Worm (Caenorhabditis elegans): ENCODE measurements around the gene ZK1248.17.
"Not testable (repeated sequence)": the region's sequence is repeated elsewhere in the genome, so short reads cannot be mapped to it uniquely, and the experiment has no call there.

The ZK1248.17 gene

DNA sequence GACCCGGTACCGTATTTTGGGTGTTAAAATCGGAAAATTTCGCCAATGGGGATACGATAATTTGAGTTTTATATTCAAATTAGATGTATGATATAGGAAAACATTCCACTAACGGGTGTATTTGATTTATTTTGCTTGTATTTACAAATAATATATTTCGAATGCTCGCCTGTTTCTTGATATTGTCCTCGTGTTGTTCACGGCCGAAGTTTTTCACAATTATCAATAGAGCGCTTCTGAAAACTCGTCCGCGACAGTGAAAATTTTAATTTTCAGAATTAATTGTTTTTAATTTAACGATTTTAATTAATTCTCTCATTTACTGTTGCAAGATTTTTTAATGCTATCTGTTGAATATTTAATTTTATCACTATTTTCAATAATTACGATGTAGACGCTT lies 25.7 kb downstream of the ZK1248.17 start (continued):
- TF ChIP-seq nhr-90 (tag; optimal IDR thresholded peaks at IDR 0.05; ENCODE audit: poor library complexity) = peak; percentile 57
- TF ChIP-seq nhr-19 (GFP tag; conservative IDR thresholded peaks at IDR 0.05) = peak; percentile 16; the same call in 1 of the 2 replicates
- TF ChIP-seq elt-2 (tag; optimal IDR thresholded peaks at IDR 0.05) = peak; percentile 28
- TF ChIP-seq dpl-1 (GFP tag; optimal IDR thresholded peaks at IDR 0.05) = peak; percentile 32 to 73 (median 71)
- TF ChIP-seq xbp-1 (tag; optimal IDR thresholded peaks at IDR 0.05) = peak; percentile 41
- peak; percentile 77 for TF ChIP-seq lir-3 (tag; optimal IDR thresholded peaks at IDR 0.05; ENCODE audit: poor library complexity)
- TF ChIP-seq ama-1 (optimal IDR thresholded peaks at IDR 0.05) = no peak
- peak; percentile 65 for TF ChIP-seq lin-14 (GFP tag; optimal IDR thresholded peaks at IDR 0.05)
- TF ChIP-seq snpc-4 (tag; optimal IDR thresholded peaks at IDR 0.05) = no peak
- TF ChIP-seq efl-1 (optimal IDR thresholded peaks at IDR 0.05) = peak; percentile 76 to 77
- peak; percentile 69 to 96 for TF ChIP-seq efl-1 (GFP tag; optimal IDR thresholded peaks at IDR 0.05 in 1 of 2)
- TF ChIP-seq dsc-1 (tag; optimal IDR thresholded peaks at IDR 0.05) = peak; percentile 47

DNA sequence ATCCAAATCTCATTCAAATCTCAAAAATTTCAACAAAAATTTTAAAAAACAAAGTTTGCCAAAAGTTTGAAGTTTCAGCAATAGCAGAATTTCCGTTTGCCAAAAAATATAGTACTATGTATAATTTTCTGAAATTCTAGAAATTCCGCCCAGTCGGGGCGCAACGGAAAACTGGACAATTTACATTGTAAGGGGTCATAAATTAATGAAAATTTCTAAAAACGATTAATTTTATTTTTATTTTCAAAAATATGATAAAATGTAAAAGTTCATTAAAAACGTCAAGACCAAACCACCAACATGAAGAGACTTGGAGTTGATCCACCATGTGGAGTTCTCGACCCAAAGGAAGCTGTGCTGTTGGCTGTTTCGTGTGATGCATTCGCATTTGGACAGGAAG lies 27.0 kb downstream of the ZK1248.17 start, which contains the start of gene ZK1248.4:
TSS of gene ZK1248.4 (plus strand) at position 301 of the 400 bp plus-strand sequence.
- TF ChIP-seq nhr-19 (GFP tag; conservative IDR thresholded peaks at IDR 0.05) = no peak
- no peak for TF ChIP-seq egl-13 (tag; optimal IDR thresholded peaks at IDR 0.05)
- no peak for TF ChIP-seq unc-98 (GFP tag; IDR thresholded peaks at IDR 0.05)

DNA sequence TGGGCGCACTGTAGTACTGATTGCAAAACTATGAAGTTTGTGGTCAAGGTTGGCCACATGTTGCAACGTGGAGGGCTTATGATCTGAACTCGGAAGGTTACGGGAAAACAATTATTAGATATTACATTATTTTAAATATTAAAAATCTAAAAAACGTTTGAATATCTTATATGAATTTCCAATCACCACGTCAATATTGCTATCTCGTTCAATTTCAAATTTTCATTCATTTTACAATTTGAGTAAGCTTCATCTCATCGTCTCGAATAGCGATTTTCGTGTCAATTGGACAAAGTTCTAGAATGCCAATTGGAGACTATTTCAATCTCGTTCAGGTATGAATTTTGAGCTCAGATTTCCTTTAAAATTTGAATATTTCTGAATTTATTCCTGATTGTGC lies 29.0 kb downstream of the ZK1248.17 start, which contains the start of gene ZK1248.20:
TSS of gene ZK1248.20 (plus strand) at position 301 of the 400 bp plus-strand sequence.
- TF ChIP-seq efl-1 (optimal IDR thresholded peaks at IDR 0.05) = no peak
- no peak for TF ChIP-seq efl-1 (GFP tag; optimal IDR thresholded peaks at IDR 0.05 in 1 of 2)
- TF ChIP-seq ces-1 (GFP tag; optimal IDR thresholded peaks at IDR 0.05) = no peak
- no peak for TF ChIP-seq nhr-90 (tag; optimal IDR thresholded peaks at IDR 0.05; ENCODE audit: poor library complexity)
- no peak for TF ChIP-seq lin-13 (GFP tag; optimal IDR thresholded peaks at IDR 0.05)
- TF ChIP-seq snu-23 (GFP tag; optimal IDR thresholded peaks at IDR 0.05) = no peak
- TF ChIP-seq hlh-17 (GFP tag; optimal IDR thresholded peaks at IDR 0.05; ENCODE audit: borderline replicate concordance) = no peak
- no peak for TF ChIP-seq sptf-1 (tag; optimal IDR thresholded peaks at IDR 0.05)
- no peak for TF ChIP-seq C04F5.9 (tag; optimal IDR thresholded peaks at IDR 0.05)
- TF ChIP-seq lin-39 (tag; optimal IDR thresholded peaks at IDR 0.05) = no peak
- no peak for TF ChIP-seq nhr-11 (tag; optimal IDR thresholded peaks at IDR 0.05)
- TF ChIP-seq egl-13 (tag; optimal IDR thresholded peaks at IDR 0.05) = no peak
- no peak for TF ChIP-seq isw-1 (GFP tag; IDR thresholded peaks at IDR 0.05)
- TF ChIP-seq unc-98 (GFP tag; IDR thresholded peaks at IDR 0.05) = no peak
- TF ChIP-seq nhr-237 (tag; optimal IDR thresholded peaks at IDR 0.05) = no peak
- no peak for TF ChIP-seq nhr-77 (tag; optimal IDR thresholded peaks at IDR 0.05)
- TF ChIP-seq aha-1 (tag; optimal IDR thresholded peaks at IDR 0.05) = no peak
- no peak for TF ChIP-seq skn-1 (tag; optimal IDR thresholded peaks at IDR 0.05)
- TF ChIP-seq aly-2 (tag; optimal IDR thresholded peaks at IDR 0.05) = no peak
- TF ChIP-seq ets-5 (GFP tag; IDR thresholded peaks at IDR 0.05) = no peak

DNA sequence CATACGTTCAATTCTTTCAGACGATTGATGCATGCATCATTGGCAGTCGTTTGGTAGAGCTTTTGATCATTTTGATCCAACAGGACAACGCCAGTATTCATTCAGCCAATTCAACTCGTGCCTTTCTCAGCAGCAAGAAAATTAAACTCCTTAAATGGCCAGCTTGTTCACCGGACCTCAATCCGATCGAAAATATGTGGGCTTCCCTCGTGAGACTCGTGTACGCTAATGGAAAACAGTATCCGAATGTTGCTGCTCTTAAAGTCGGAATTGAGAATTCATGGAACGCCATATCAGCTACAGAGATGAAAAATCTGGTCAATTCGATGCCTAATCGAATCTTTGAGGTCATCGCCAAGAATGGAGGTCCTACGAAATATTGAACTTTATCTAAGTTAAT lies 30.0 kb downstream of the ZK1248.17 start, which contains the start of gene wago-5:
TSS of gene wago-5 (minus strand) at position 101 of the 400 bp plus-strand sequence.
- not testable (repeated sequence) for TF ChIP-seq snu-23 (GFP tag; optimal IDR thresholded peaks at IDR 0.05); hpl-2 (GFP tag; optimal IDR thresholded peaks at IDR 0.05); unc-30 (tag; optimal IDR thresholded peaks at IDR 0.05)

DNA sequence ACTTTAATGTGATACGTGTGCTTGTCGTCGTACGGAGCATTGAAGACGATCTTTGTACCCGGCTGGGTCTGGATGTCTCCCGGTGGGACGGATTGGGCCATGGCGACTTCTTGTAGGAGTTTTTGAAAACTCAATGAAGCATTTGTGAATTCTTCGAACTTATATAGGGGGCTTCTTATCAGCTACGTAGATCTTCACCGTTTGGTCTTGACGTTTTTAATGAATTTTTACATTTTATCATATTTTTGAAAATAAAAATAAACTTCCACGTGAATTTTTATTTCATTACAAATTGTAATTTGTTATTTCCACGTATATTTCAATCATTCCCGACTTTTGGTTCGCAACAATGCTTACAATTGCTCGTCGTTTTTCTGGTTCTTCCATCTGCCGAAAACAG lies 35.1 kb downstream of the ZK1248.17 start, which contains the start of the genes msp-64 and ZK1248.5:
TSS of gene msp-64 (minus strand) at position 101 of the 400 bp plus-strand sequence.
TSS of gene ZK1248.5 (plus strand) at position 285 of the 400 bp plus-strand sequence.
- TF ChIP-seq dsc-1 (tag; optimal IDR thresholded peaks at IDR 0.05) (no peak), hlh-17 (GFP tag; optimal IDR thresholded peaks at IDR 0.05; ENCODE audit: borderline replicate concordance) (no peak), lsy-2 (tag; optimal IDR thresholded peaks at IDR 0.05) (no peak), fkh-4 (tag; optimal IDR thresholded peaks at IDR 0.05; ENCODE audit: borderline replicate concordance) (no peak), zag-1 (tag; optimal IDR thresholded peaks at IDR 0.05) (no peak), nhr-12 (tag; optimal IDR thresholded peaks at IDR 0.05) (no peak), unc-86 (tag; optimal IDR thresholded peaks at IDR 0.05) (no peak)

All from whole organism, L1 larva.